Worm (Caenorhabditis elegans): ENCODE measurements around the gene C30H6.12.

Gene C30H6.12

DNA sequence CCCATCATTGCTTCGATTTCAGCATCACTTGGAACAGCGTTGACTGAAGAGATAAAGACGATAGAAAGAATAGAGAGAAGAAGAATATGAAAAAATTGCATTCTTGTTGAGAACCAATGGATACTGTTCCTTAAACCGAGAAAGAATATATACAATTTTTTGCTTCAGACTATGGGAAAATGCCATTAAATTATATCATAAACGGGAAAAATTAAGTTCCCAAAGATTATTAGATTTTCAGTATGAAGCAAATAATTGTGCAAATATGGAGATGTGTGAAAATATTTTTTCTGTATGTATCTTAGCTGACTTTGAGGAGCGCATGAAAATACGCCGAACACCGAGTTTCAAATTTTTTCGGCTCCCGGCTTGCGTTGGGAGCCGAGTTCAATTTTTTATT is 24.3 kb downstream of the C30H6.12 start, which contains the start of gene T02D1.9:
TSS of gene T02D1.9 (minus strand) at position 101 of the 400 bp plus-strand sequence.
- TF ChIP-seq aly-1 (tag; optimal IDR thresholded peaks at IDR 0.05) = no peak
- TF ChIP-seq pes-1 (GFP tag; IDR thresholded peaks at IDR 0.05) = no peak
- no peak for TF ChIP-seq flt-1 (GFP tag; IDR thresholded peaks at IDR 0.05)
- TF ChIP-seq sea-1 (GFP tag; conservative IDR thresholded peaks at IDR 0.05) = no peak

DNA sequence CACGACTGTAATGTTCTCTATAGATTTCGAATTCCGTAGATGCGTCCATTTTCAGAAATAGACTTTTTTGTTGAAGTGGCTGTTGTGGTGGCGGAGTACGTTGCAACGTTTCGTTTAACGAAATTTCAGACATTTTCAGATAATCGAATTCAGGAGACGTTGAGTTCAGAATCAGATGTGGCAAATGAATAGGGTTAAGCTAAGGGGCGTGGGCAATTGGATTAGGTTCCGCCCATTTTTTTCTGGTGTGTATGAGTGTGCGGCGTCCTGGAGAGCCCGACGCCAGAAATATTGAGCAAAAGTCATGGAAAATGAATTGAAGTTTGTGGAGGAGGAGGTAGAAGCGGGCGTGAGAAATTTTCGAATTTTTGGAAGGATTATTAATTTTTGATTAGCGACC is 30.2 kb downstream of the C30H6.12 start:
- TF ChIP-seq hmg-4 (GFP tag; optimal IDR thresholded peaks at IDR 0.05) (no peak), F13C5.2 (tag; optimal IDR thresholded peaks at IDR 0.05) (no peak), B0310.2 (tag; optimal IDR thresholded peaks at IDR 0.05) (no peak)

DNA sequence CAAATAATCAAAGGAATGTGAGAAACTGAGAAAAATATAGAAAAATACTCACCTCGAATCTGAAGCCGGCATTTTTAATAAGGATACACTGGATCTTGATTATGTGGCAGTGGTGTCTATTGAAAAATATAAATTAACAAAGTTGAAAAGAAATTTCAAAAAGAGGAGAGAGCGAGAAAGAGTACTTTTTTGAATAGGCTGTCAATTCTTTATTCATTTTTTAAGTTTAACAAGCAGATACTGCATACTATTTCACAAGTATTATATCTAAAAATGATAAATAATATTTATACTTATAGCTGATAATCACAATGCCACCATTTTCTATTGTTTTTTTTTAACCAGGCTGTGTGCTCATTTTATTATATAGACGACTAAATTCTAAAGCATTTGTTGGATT is 34.6 kb downstream of the C30H6.12 start, which contains the start of gene npr-26:
TSS of gene npr-26 (minus strand) at position 101 of the 400 bp plus-strand sequence.
- no peak for TF ChIP-seq hmg-4 (GFP tag; optimal IDR thresholded peaks at IDR 0.05)
- no peak for TF ChIP-seq hmbx-1 (tag; optimal IDR thresholded peaks at IDR 0.05)
- no peak for TF ChIP-seq tra-4 (tag; optimal IDR thresholded peaks at IDR 0.05)
- TF ChIP-seq B0310.2 (tag; optimal IDR thresholded peaks at IDR 0.05) = no peak
- TF ChIP-seq ceh-13 (GFP tag; optimal IDR thresholded peaks at IDR 0.05) = no peak
- TF ChIP-seq ceh-36 (tag; optimal IDR thresholded peaks at IDR 0.05) = no peak
- TF ChIP-seq flt-1 (GFP tag; IDR thresholded peaks at IDR 0.05) = no peak
- TF ChIP-seq ama-1 (optimal IDR thresholded peaks at IDR 0.05) = no peak
- no peak for TF ChIP-seq tbx-11 (GFP tag; IDR thresholded peaks at IDR 0.05)
- TF ChIP-seq pes-1 (GFP tag; IDR thresholded peaks at IDR 0.05) = no peak
- TF ChIP-seq F13C5.2 (tag; optimal IDR thresholded peaks at IDR 0.05) = no peak
- TF ChIP-seq tbx-37 (GFP tag; conservative IDR thresholded peaks at IDR 0.05) = no peak
- TF ChIP-seq ets-7 (tag; optimal IDR thresholded peaks at IDR 0.05) = no peak

DNA sequence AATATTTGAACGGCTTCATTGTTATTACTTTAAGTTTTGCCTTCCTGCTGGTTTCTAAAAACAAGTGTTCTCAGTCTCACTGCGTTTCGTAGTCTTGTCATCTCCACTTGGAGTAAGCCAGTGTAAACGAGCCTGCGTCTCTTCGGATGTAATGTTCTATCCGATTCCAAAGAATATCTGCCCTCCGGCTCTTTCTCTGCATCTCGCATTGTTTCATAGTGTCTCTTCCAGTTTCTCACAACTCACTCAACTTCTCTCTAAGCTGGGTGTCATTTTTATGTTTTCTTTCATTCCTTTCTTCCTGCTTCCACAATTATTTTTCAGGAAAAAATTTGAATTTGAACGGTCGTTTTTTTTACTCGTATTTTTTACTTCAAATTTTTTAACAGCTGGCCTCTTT is 43.8 kb downstream of the C30H6.12 start:
- TF ChIP-seq F13C5.2 (tag; optimal IDR thresholded peaks at IDR 0.05) = no peak
- no peak for TF ChIP-seq flt-1 (GFP tag; IDR thresholded peaks at IDR 0.05)
- no peak for TF ChIP-seq hmg-4 (GFP tag; optimal IDR thresholded peaks at IDR 0.05)

DNA sequence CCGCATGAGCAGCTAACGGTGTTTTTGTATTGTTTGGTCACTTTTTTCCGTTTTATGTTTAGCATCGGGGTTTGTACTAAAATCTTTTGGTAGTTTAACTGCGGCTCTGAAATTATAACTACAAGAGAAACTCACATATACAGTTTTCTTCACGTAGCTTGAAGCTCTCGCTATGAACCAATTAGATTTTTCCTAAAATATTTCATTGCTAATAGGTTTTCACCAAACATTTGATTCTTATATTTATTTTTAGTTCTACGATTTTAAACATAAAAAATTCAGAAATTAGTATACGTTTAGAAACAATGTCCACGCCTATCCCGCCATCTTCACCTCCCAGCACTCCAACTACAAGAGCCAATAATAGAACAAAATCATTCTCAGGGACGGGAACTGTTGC is 44.3 kb downstream of the C30H6.12 start, which contains the start of gene C06A12.3:
TSS of gene C06A12.3 (plus strand) at position 301 of the 400 bp plus-strand sequence.
- TF ChIP-seq hmbx-1 (tag; optimal IDR thresholded peaks at IDR 0.05) = no peak
- no peak for TF ChIP-seq hmg-4 (GFP tag; optimal IDR thresholded peaks at IDR 0.05)
- TF ChIP-seq tbx-37 (GFP tag; conservative IDR thresholded peaks at IDR 0.05) = no peak
- no peak for TF ChIP-seq scrt-1 (GFP tag; IDR thresholded peaks at IDR 0.05)
- TF ChIP-seq ets-7 (tag; optimal IDR thresholded peaks at IDR 0.05) = no peak
- no peak for TF ChIP-seq B0310.2 (tag; optimal IDR thresholded peaks at IDR 0.05)
- no peak for TF ChIP-seq pes-1 (GFP tag; IDR thresholded peaks at IDR 0.05)
- no peak for TF ChIP-seq tra-4 (tag; optimal IDR thresholded peaks at IDR 0.05)
- TF ChIP-seq tbx-11 (GFP tag; IDR thresholded peaks at IDR 0.05) = no peak
- TF ChIP-seq flt-1 (GFP tag; IDR thresholded peaks at IDR 0.05) = no peak
- no peak for TF ChIP-seq F13C5.2 (tag; optimal IDR thresholded peaks at IDR 0.05)
- no peak for TF ChIP-seq ama-1 (optimal IDR thresholded peaks at IDR 0.05)
- TF ChIP-seq ceh-36 (tag; optimal IDR thresholded peaks at IDR 0.05) = no peak
- TF ChIP-seq aly-1 (tag; optimal IDR thresholded peaks at IDR 0.05) = no peak
- no peak for TF ChIP-seq sea-1 (GFP tag; conservative IDR thresholded peaks at IDR 0.05)
- no peak for TF ChIP-seq ceh-13 (GFP tag; optimal IDR thresholded peaks at IDR 0.05)
- TF ChIP-seq hnd-1 (tag; optimal IDR thresholded peaks at IDR 0.05) = no peak

DNA sequence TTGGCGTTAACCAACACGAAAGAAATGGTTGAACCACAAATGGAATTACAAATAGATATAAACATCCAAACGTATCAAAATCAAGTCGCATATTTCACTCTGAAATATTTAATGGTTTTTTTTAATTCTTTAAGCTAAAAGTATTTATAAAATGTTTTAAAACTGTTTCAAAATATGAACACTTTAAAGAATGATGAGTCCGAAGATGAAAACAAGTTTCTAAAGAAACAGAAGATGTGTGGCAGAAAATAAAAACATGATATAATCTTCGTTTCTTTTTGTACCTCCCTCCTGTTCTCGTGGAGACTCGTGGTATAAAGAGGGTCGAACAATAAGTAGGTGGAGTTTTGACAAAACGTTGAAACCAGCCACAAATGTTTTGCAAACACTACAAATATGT is 48.1 kb downstream of the C30H6.12 start, which contains the start of gene lact-6:
TSS of gene lact-6 (minus strand) at position 101 of the 400 bp plus-strand sequence.
- TF ChIP-seq B0310.2 (tag; optimal IDR thresholded peaks at IDR 0.05) (no peak), scrt-1 (GFP tag; IDR thresholded peaks at IDR 0.05) (no peak), aly-1 (tag; optimal IDR thresholded peaks at IDR 0.05) (no peak), ceh-36 (tag; optimal IDR thresholded peaks at IDR 0.05) (no peak), F13C5.2 (tag; optimal IDR thresholded peaks at IDR 0.05) (no peak), tbx-11 (GFP tag; IDR thresholded peaks at IDR 0.05) (no peak), ceh-13 (GFP tag; optimal IDR thresholded peaks at IDR 0.05) (no peak), ets-7 (tag; optimal IDR thresholded peaks at IDR 0.05) (no peak), hmbx-1 (tag; optimal IDR thresholded peaks at IDR 0.05) (no peak)

DNA sequence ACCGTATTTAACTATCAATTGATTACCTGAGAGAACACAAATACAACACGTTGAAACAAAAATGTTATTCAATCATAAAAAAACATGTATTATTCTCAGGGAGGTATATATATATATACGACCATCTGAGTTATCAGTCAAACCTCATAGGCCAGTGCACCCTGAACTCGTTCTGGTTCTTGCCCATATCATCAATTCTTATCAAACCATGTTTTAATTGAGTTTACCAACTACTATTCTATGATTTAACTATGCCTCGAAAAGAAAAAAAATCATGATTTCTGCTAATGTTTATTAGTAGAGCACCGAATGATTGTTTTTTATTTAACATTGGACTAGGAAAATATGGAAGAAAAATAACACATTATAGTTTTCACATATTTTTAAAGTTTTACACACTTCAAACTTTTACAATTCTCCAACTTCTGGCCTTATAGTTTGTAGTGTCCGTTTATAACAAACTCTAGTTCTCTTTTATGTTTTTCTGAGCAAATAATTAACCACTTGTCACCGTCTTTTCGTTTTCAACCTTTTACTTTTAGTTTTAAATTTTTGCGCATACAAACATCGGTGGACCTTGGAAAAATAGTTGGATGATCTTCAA is 49.2 kb downstream of the C30H6.12 start:
- TF ChIP-seq F13C5.2 (tag; optimal IDR thresholded peaks at IDR 0.05) (no peak), pes-1 (GFP tag; IDR thresholded peaks at IDR 0.05) (no peak), ceh-13 (GFP tag; optimal IDR thresholded peaks at IDR 0.05) (no peak), B0310.2 (tag; optimal IDR thresholded peaks at IDR 0.05) (no peak), aly-1 (tag; optimal IDR thresholded peaks at IDR 0.05) (no peak), ama-1 (optimal IDR thresholded peaks at IDR 0.05) (no peak), flt-1 (GFP tag; IDR thresholded peaks at IDR 0.05) (no peak), tbx-37 (GFP tag; conservative IDR thresholded peaks at IDR 0.05) (no peak), tra-4 (tag; optimal IDR thresholded peaks at IDR 0.05) (no peak), scrt-1 (GFP tag; IDR thresholded peaks at IDR 0.05) (no peak), ets-7 (tag; optimal IDR thresholded peaks at IDR 0.05) (no peak), hnd-1 (tag; optimal IDR thresholded peaks at IDR 0.05) (no peak), hmbx-1 (tag; optimal IDR thresholded peaks at IDR 0.05) (no peak), sea-1 (GFP tag; conservative IDR thresholded peaks at IDR 0.05) (no peak)

DNA sequence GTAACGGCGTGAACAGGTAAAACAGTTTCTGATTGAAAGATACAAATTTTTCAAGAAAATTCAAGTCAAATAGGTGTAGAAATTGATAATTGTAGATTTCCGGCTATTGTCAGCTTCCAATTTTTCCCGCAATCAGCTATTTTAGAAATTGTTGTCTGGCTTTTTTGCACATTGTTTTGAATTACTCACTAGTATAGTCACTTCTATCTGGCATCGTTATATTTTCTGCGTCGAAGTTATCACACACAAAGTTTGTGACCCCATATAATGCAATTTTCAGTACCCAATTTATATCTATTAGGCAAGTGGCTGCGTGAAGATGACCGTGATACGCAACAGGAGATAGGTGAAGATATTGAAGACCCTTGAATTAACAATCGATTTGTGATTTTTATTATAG is 52.1 kb downstream of the C30H6.12 start:
- TF ChIP-seq F13C5.2 (tag; optimal IDR thresholded peaks at IDR 0.05) = no peak
- TF ChIP-seq pes-1 (GFP tag; IDR thresholded peaks at IDR 0.05) = no peak
- no peak for TF ChIP-seq hnd-1 (tag; optimal IDR thresholded peaks at IDR 0.05)
- TF ChIP-seq B0310.2 (tag; optimal IDR thresholded peaks at IDR 0.05) = no peak

Measured in whole organism, early embryonic.